Fruit fly (Drosophila melanogaster) whole organism, larva: ENCODE results near the gene Clic.

Source experiments
- noc ChIP-seq: fragments of 200-800 bp; sonication (Bioruptor generic); optimal IDR thresholded peaks from 3 replicates; lab custom pipeline; 2019; ENCODE audit warnings: missing biosample characterization, mild to moderate bottlenecking, missing genetic modification characterization, moderate library complexity

Gene Clic

dm6 chrX:13821775-13822493 is at the start of gene Clic:
Gene Clic (minus strand): TSS chrX:13822307.
- no peak for TF ChIP-seq noc (tag; lab: Kevin White, UChicago)

- no peak for TF ChIP-seq noc (tag; lab: Kevin White, UChicago)
Observed at dm6 chrX:13845728-13846127, 23.6 kb upstream of the Clic start, which contains the start of gene AMPdeam. Gene AMPdeam (minus strand): TSS chrX:13845866.

- no peak for TF ChIP-seq noc (tag; lab: Kevin White, UChicago)
Observed at dm6 chrX:13844317-13844886, 22.3 kb upstream of the Clic start.

dm6 chrX:13843487-13843886 is 21.4 kb upstream of the Clic start:
- no peak for TF ChIP-seq noc (tag; lab: Kevin White, UChicago)

- TF ChIP-seq noc (tag; lab: Kevin White, UChicago), result peak; percentile 25
Observed at dm6 chrX:13840075-13840474, 18.0 kb upstream of the Clic start.

- TF ChIP-seq noc (tag; lab: Kevin White, UChicago), result peak; percentile 95
Observed at dm6 chrX:13838892-13839291, 16.8 kb upstream of the Clic start.

- TF ChIP-seq noc (tag; lab: Kevin White, UChicago), result peak; percentile 66
Observed at dm6 chrX:13838255-13838654, 16.1 kb upstream of the Clic start.

- no peak for TF ChIP-seq noc (tag; lab: Kevin White, UChicago)
Observed at dm6 chrX:13830029-13830428, 7.9 kb upstream of the Clic start, which contains the start of gene jub. Gene jub (minus strand): TSS chrX:13830317.

dm6 chrX:13828870-13829269 is 6.8 kb upstream of the Clic start:
- TF ChIP-seq noc (tag; lab: Kevin White, UChicago), result no peak

- TF ChIP-seq noc (tag; lab: Kevin White, UChicago), result no peak
Observed at dm6 chrX:13822753-13823152, 646 bp upstream of the Clic start, which contains the start of gene Nup93-1. Gene Nup93-1 (plus strand): TSS chrX:13822826.

dm6 chrX:13821039-13821774 is 900 bp downstream of the Clic start:
- no peak for TF ChIP-seq noc (tag; lab: Kevin White, UChicago)

dm6 chrX:13820310-13821038 is 1.6 kb downstream of the Clic start:
- peak; percentile 54 for TF ChIP-seq noc (tag; lab: Kevin White, UChicago)

dm6 chrX:13819682-13820081 is 2.4 kb downstream of the Clic start:
- TF ChIP-seq noc (tag; lab: Kevin White, UChicago), result no peak

- TF ChIP-seq noc (tag; lab: Kevin White, UChicago), result no peak
Observed at dm6 chrX:13818841-13819240, 3.3 kb downstream of the Clic start.

- no peak for TF ChIP-seq noc (tag; lab: Kevin White, UChicago)
Observed at dm6 chrX:13818172-13818472, 4.0 kb downstream of the Clic start.
